Worm (Caenorhabditis elegans): Measurements from ENCODE around the gene E02C12.9.

DNA sequence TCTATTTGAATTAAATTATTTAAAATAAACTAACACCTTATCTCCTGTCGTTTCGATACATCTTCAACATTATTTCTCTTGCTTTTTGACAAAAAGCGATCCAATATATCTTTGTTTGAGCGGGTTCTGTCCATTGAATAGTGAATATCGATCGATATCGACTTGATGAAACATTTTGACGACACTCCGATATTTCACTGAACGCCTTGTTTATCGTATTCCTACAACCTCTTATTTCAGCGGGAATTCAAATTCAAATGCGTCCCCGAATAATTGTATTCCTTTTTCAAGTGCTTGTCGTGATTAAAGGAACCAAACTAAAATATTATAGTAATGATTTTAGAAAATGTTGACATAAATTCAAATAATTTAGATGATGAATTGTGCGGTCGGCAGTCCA is 28.5 kb downstream of the E02C12.9 start, which contains the start of the genes K07B1.7 and try-5:
- TF ChIP-seq ces-1 (GFP tag; optimal IDR thresholded peaks at IDR 0.05) (no peak), isw-1 (GFP tag; IDR thresholded peaks at IDR 0.05) (peak; percentile 39), tbx-2 (tag; optimal IDR thresholded peaks at IDR 0.05) (peak; percentile 58), ztf-11 (tag; optimal IDR thresholded peaks at IDR 0.05) (no peak), elt-3 (tag; optimal IDR thresholded peaks at IDR 0.05) (peak in 2 of 6 experiments; percentile 0 to 46), egl-13 (tag; optimal IDR thresholded peaks at IDR 0.05) (peak; percentile 25), zip-4 (GFP tag; optimal IDR thresholded peaks at IDR 0.05) (no peak), efl-1 (optimal IDR thresholded peaks at IDR 0.05) (peak; percentile 91 to 96), efl-1 (GFP tag; optimal IDR thresholded peaks at IDR 0.05 in 1 of 2) (peak; percentile 97 to 99), lsy-2 (tag; optimal IDR thresholded peaks at IDR 0.05) (peak; percentile 70 to 90), sptf-1 (tag; optimal IDR thresholded peaks at IDR 0.05) (no peak), skn-1 (tag; optimal IDR thresholded peaks at IDR 0.05) (peak; percentile 73)

Measured in whole organism, L1 larva.